Worm (Caenorhabditis elegans): ENCODE measurements around the gene hoe-1.

Gene hoe-1

ce11 chrIV:4745422-4745821 lies 1.4 kb upstream of the hoe-1 start, which contains the start of gene timm-17B.1 (continued):
- TF ChIP-seq lin-14 (GFP tag; optimal IDR thresholded peaks at IDR 0.05) (no peak), nhr-85 (tag) (peak; percentile 79), ztf-4 (tag; optimal IDR thresholded peaks at IDR 0.05) (peak; percentile 35), blmp-1 (tag; optimal IDR thresholded peaks at IDR 0.05) (no peak), ztf-11 (tag; optimal IDR thresholded peaks at IDR 0.05) (peak in 1 of 2 experiments; percentile 44), nhr-20 (tag; optimal IDR thresholded peaks at IDR 0.05) (peak; percentile 73), ets-5 (GFP tag; IDR thresholded peaks at IDR 0.05) (no peak), aha-1 (tag; optimal IDR thresholded peaks at IDR 0.05) (no peak), sptf-1 (tag; optimal IDR thresholded peaks at IDR 0.05) (no peak), C34B4.2 (tag; optimal IDR thresholded peaks at IDR 0.05) (no peak), pag-3 (tag; optimal IDR thresholded peaks at IDR 0.05; ENCODE audit: borderline replicate concordance, insufficient read depth) (no peak)

DNA sequence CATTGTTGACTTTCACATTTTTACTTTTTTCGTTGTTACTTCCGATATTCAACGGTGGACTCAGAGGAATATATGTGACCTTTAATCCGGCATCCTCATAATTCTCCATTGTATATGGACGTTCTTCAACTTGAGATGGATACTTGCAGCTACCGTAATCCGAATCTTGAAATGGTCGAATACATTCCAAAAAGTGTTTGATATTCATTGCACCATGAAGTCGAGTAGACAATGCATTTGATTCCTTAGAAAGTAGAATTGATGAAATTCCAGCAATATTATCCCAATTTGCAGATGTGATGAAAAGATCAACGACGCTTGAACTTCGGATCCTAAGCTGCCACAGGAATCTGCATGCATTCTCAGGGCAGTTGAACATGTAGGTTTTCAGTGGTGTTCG lies 1.6 kb downstream of the hoe-1 start:
- TF ChIP-seq efl-1 (optimal IDR thresholded peaks at IDR 0.05): no peak
- TF ChIP-seq efl-1 (GFP tag; optimal IDR thresholded peaks at IDR 0.05 in 1 of 2): peak in 1 of 2 experiments; percentile 91
- no peak for TF ChIP-seq ztf-4 (tag; optimal IDR thresholded peaks at IDR 0.05)

ce11 chrIV:4737258-4737657 lies 6.8 kb downstream of the hoe-1 start, which contains the start of gene fbxb-78:
Gene fbxb-78 (plus strand): TSS chrIV:4737558.
- TF ChIP-seq lin-15B (tag; optimal IDR thresholded peaks at IDR 0.05): no peak
- TF ChIP-seq ceh-82 (tag; optimal IDR thresholded peaks at IDR 0.05): no peak
- no peak for TF ChIP-seq lsy-2 (tag; optimal IDR thresholded peaks at IDR 0.05)
- TF ChIP-seq isw-1 (GFP tag; IDR thresholded peaks at IDR 0.05): no peak
- no peak for TF ChIP-seq fkh-10 (GFP tag; optimal IDR thresholded peaks at IDR 0.05)
- no peak for TF ChIP-seq mep-1 (tag; optimal IDR thresholded peaks at IDR 0.05)
- no peak for TF ChIP-seq C04F5.9 (tag; optimal IDR thresholded peaks at IDR 0.05)
- no peak for TF ChIP-seq snpc-4 (tag; optimal IDR thresholded peaks at IDR 0.05)
- no peak for TF ChIP-seq mab-9 (GFP tag; IDR thresholded peaks at IDR 0.05)
- no peak for TF ChIP-seq hlh-17 (GFP tag; optimal IDR thresholded peaks at IDR 0.05; ENCODE audit: borderline replicate concordance)
- TF ChIP-seq unc-98 (GFP tag; IDR thresholded peaks at IDR 0.05): no peak
- TF ChIP-seq jun-1 (tag; optimal IDR thresholded peaks at IDR 0.05): no peak
- TF ChIP-seq vab-15 (tag; optimal IDR thresholded peaks at IDR 0.05): no peak
- no peak for TF ChIP-seq C16A3.4 (tag; optimal IDR thresholded peaks at IDR 0.05)
- no peak for TF ChIP-seq rnt-1 (tag; optimal IDR thresholded peaks at IDR 0.05)

ce11 chrIV:4727935-4728334 lies 16.1 kb downstream of the hoe-1 start:
- TF ChIP-seq jun-1 (tag; optimal IDR thresholded peaks at IDR 0.05): peak; percentile 64
- peak; percentile 82 for TF ChIP-seq ceh-8 (GFP tag; optimal IDR thresholded peaks at IDR 0.05)
- peak; percentile 32 for TF ChIP-seq vab-15 (tag; optimal IDR thresholded peaks at IDR 0.05)
- TF ChIP-seq tbx-2 (tag; optimal IDR thresholded peaks at IDR 0.05): peak; percentile 92
- peak; percentile 97 for TF ChIP-seq nhr-71 (tag; optimal IDR thresholded peaks at IDR 0.05)
- TF ChIP-seq lin-35 (GFP tag; optimal IDR thresholded peaks at IDR 0.05): peak; percentile 9 to 67
- TF ChIP-seq sox-4 (tag; optimal IDR thresholded peaks at IDR 0.05): peak; percentile 82
- peak; percentile 89 for TF ChIP-seq snu-23 (GFP tag; optimal IDR thresholded peaks at IDR 0.05)
- peak; percentile 99 for TF ChIP-seq isw-1 (GFP tag; IDR thresholded peaks at IDR 0.05)
- peak; percentile 75; the same call in 1 of the 2 replicates for TF ChIP-seq ets-5 (GFP tag; IDR thresholded peaks at IDR 0.05)
- TF ChIP-seq pax-3 (tag; optimal IDR thresholded peaks at IDR 0.05): peak; percentile 89
- TF ChIP-seq lin-14 (GFP tag; optimal IDR thresholded peaks at IDR 0.05): peak; percentile 91
- peak; percentile 98 for TF ChIP-seq nhr-47 (tag; optimal IDR thresholded peaks at IDR 0.05)
- peak; percentile 58 to 73 (median 73) for TF ChIP-seq dpl-1 (GFP tag; optimal IDR thresholded peaks at IDR 0.05)
- peak; percentile 39 for TF ChIP-seq lin-13 (GFP tag; optimal IDR thresholded peaks at IDR 0.05)
- peak; percentile 89 for TF ChIP-seq unc-86 (tag; optimal IDR thresholded peaks at IDR 0.05)
- TF ChIP-seq mep-1 (tag; optimal IDR thresholded peaks at IDR 0.05): peak; percentile 63
- TF ChIP-seq irx-1 (tag; optimal IDR thresholded peaks at IDR 0.05): peak; percentile 85
- TF ChIP-seq ceh-90 (tag; optimal IDR thresholded peaks at IDR 0.05): peak; percentile 64
- peak; percentile 74 for TF ChIP-seq F16B12.6 (tag; optimal IDR thresholded peaks at IDR 0.05)
- peak; percentile 95 for TF ChIP-seq nhr-85 (tag)
- TF ChIP-seq egl-13 (tag; optimal IDR thresholded peaks at IDR 0.05): peak; percentile 84
- peak; percentile 99 for TF ChIP-seq unc-98 (GFP tag; IDR thresholded peaks at IDR 0.05)
- TF ChIP-seq lir-3 (tag; optimal IDR thresholded peaks at IDR 0.05; ENCODE audit: poor library complexity): peak; percentile 84
- peak; percentile 68 for TF ChIP-seq nhr-77 (tag; optimal IDR thresholded peaks at IDR 0.05)
- TF ChIP-seq swsn-7 (tag; optimal IDR thresholded peaks at IDR 0.05): peak; percentile 90
- TF ChIP-seq zip-4 (GFP tag; optimal IDR thresholded peaks at IDR 0.05): peak; percentile 56
- peak in 1 of 2 experiments; percentile 75 for TF ChIP-seq ztf-11 (tag; optimal IDR thresholded peaks at IDR 0.05)
